Fruit fly (Drosophila melanogaster) whole organism, wandering third instar larva: ENCODE results near the gene Ubc2.

Experiments
- Vsx2 ChIP-seq: fragments of 200-300, 225-300 bp; sonication (Bioruptor generic); optimal IDR thresholded peaks from 2 replicates; lab custom pipeline; 2018; ENCODE audit warnings: missing biosample characterization, missing genetic modification characterization; ENCODE audit not compliant: partially characterized antibody
- fru ChIP-seq: fragments of 200-800 bp; sonication (Bioruptor generic); optimal IDR thresholded peaks from 3 replicates; lab custom pipeline; 2016; ENCODE audit warnings: missing biosample characterization, mild to moderate bottlenecking, missing genetic modification characterization

DNA sequence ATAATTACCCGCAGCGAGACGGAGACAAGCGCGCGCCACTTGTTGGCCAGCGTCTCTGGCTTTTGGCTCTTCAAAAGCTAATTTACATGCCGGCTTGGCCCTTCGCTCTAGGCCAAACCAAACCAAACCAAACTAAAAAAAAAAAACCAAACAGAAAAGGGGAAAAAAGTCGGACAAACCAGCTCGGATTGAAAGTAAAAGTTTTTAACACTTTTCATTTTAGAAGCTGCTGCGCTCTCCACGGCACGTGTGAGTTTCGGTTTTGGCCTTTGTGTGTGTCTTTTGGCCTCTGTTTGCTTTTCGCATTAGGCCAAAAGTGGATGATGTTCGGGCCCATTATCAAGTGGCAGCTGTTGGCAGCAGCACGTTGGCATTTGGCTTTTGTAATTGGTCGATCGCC is 13.4 kb upstream of the Ubc2 start:
- TF ChIP-seq fru (GFP tag; lab: Kevin White, UChicago) (no peak), Vsx2 (no peak)
